Fruit fly (Drosophila melanogaster) whole organism, embryonic: ENCODE results near the gene CG12310.

Source experiments
- Bteb2 ChIP-seq: fragments of 200-800 bp; sonication (Bioruptor generic); optimal IDR thresholded peaks from 2 replicates; lab custom pipeline; 2016; ENCODE audit warnings: missing biosample characterization, missing genetic modification characterization
- hbn ChIP-seq: fragments of 200-800 bp; sonication (Bioruptor generic); IDR thresholded peaks from 2 replicates; pipeline ENCODE4 v1.3.6; 2022; ENCODE audit warnings: missing biosample characterization, missing genetic modification characterization; ENCODE audit not compliant: partially characterized antibody

dm6 chr3L:15031773-15032172, 18.8 kb downstream of the CG12310 start:
- no peak for TF ChIP-seq Bteb2 (GFP tag; lab: Kevin White, UChicago)
- no peak for TF ChIP-seq hbn (GFP tag; lab: Robert Waterston, UW)
